Worm (Caenorhabditis elegans) whole organism, L4/young adult: ENCODE results near the gene F44E2.7.

Source experiments
- dao-5 ChIP-seq: sonication (generic microtip); optimal IDR thresholded peaks from 2 replicates; lab custom pipeline; 2016; ENCODE audit warnings: missing genotype, missing genetic modification characterization, moderate library complexity, missing compliant biosample characterization
- him-1 ChIP-seq: sonication (generic microtip); optimal IDR thresholded peaks from 2 replicates; lab custom pipeline; 2016; ENCODE audit warnings: missing genotype, missing genetic modification reagents, missing genetic modification characterization, missing compliant biosample characterization

DNA sequence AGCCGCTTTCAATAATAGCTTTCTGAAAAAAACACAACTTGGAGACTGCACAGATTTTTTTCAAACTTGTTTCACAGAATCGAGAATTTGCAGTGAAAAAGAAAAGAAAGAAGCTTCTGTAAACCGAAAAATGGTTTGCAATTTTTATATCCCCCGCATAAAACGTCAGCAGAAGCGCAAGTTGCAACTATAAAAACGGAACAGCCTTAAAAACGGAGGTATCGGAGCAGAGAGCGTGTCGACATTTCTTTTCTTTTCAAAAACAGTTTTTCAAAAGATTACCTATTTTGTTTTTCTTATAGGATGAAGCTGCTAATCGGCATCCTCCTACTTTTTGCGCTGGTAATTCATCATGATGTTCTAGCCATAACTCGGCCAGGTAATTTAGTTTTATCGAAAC lies 3.7 kb upstream of the F44E2.7 start, which contains the start of gene plg-1:
- TF ChIP-seq him-1 (tag; lab: Kevin White, UChicago) (no peak), dao-5 (tag; lab: Kevin White, UChicago) (no peak)
